Fruit fly (Drosophila melanogaster) whole organism, wandering third instar larva: Measurements from ENCODE around the gene mthl9.

Experiments
- CrebA ChIP-seq: fragments of 200-800 bp; sonication (Bioruptor generic); optimal IDR thresholded peaks from 2 replicates; lab custom pipeline; 2016; ENCODE audit warnings: missing biosample characterization, mild to moderate bottlenecking, missing genetic modification characterization, borderline replicate concordance
- Dfd ChIP-seq: fragments of >200 bp; optimal IDR thresholded peaks from 2 replicates; lab custom pipeline; 2017; ENCODE audit warnings: missing biosample characterization, missing genetic modification characterization
- GATAd ChIP-seq: sonication (Bioruptor generic); optimal IDR thresholded peaks from 2 replicates; lab custom pipeline; 2016; ENCODE audit warnings: missing biosample characterization, missing genetic modification characterization
- Hr83 ChIP-seq: fragments of 200-300 bp; sonication (Bioruptor generic); optimal IDR thresholded peaks from 2 replicates; lab custom pipeline; 2016; ENCODE audit warnings: missing biosample characterization, mild to moderate bottlenecking, missing genetic modification characterization, moderate library complexity; ENCODE audit not compliant: poor library complexity, severe bottlenecking
- OdsH ChIP-seq: fragments of 200-800 bp; sonication (Bioruptor generic); optimal IDR thresholded peaks from 2 replicates; lab custom pipeline; 2016; ENCODE audit warnings: missing biosample characterization, mild to moderate bottlenecking, missing genetic modification characterization
- Rel ChIP-seq, 2 experiments: fragments of 200-800 bp; sonication (Bioruptor generic) in 1 of 2; optimal IDR thresholded peaks; 2 replicates in 1 of 2; 3 replicates in 1 of 2; lab custom pipeline; 2016 to 2019; ENCODE audit warnings: mild to moderate bottlenecking in 2 of 2, missing biosample characterization in 2 of 2, missing genetic modification characterization in 2 of 2, moderate library complexity in 1 of 2
- br ChIP-seq: fragments of 200-800 bp; sonication (Bioruptor generic); optimal IDR thresholded peaks from 2 replicates; lab custom pipeline; 2016; ENCODE audit warnings: missing biosample characterization, missing genetic modification characterization
- foxo ChIP-seq, 2 experiments: fragments of 200-800 bp; sonication (Bioruptor generic); optimal IDR thresholded peaks; 2 replicates in 1 of 2; 3 replicates in 1 of 2; lab custom pipeline; 2016 to 2017; ENCODE audit warnings: missing biosample characterization in 2 of 2, missing genetic modification characterization in 2 of 2
- h ChIP-seq: fragments of 200-800 bp; sonication (Bioruptor generic); optimal IDR thresholded peaks from 3 replicates; lab custom pipeline; 2016; ENCODE audit warnings: missing biosample characterization, mild to moderate bottlenecking, missing genetic modification characterization
- usp ChIP-seq: fragments of >200 bp; optimal IDR thresholded peaks from 2 replicates; lab custom pipeline; 2017; ENCODE audit warnings: missing biosample characterization, missing genetic modification characterization

dm6 chr3L:327833-328232, 4.3 kb downstream of the mthl9 start, which contains the start of the genes Atac3 and Ptpmeg:
- TF ChIP-seq h (no peak), GATAd (GFP tag; lab: Kevin White, UChicago) (no peak), Hr83 (GFP tag; lab: Kevin White, UChicago) (no peak), CrebA (no peak), br (GFP tag; lab: Kevin White, UChicago) (no peak), foxo (GFP tag; optimal IDR thresholded peaks at IDR 0.05; lab: Kevin White, UChicago) (no peak), Dfd (GFP tag; lab: Kevin White, UChicago) (no peak), OdsH (GFP tag; lab: Kevin White, UChicago) (no peak), Rel (GFP tag; optimal IDR thresholded peaks at IDR 0.05; lab: Kevin White, UChicago) (no peak), Rel (tag; optimal IDR thresholded peaks at IDR 0.05; lab: Kevin White, UChicago) (no peak), usp (GFP tag; lab: Kevin White, UChicago) (no peak)
